Worm (Caenorhabditis elegans): ENCODE data around the gene fbxb-111.

fbxb-111 gene

DNA sequence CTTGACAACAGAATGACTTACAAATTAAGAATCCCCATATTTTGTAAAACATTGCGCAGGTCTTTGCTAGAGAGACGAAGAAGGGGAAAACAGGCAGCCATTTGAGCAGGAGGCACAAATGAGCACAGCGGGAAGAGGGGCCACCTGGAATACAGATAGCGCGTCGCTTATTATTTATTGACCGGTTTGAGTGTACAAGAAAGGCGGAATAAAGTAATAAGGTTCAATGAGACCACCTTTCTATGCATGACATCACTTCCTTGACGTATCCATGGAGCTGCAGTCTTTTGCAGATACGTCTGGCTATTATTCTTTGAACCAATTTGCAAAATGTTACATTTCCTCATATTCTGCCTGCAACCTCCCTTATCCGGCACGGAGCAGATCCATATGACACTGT lies at the start of gene fbxb-111:
fbxb-111 (minus strand) TSS at position 101 of the 400 bp plus-strand sequence.
- TF ChIP-seq ref-1 (GFP tag; conservative IDR thresholded peaks at IDR 0.05) = no peak
- no peak for TF ChIP-seq ztf-23 (GFP tag; IDR thresholded peaks at IDR 0.05)
- TF ChIP-seq flt-1 (GFP tag; IDR thresholded peaks at IDR 0.05) = no peak
- TF ChIP-seq T22C8.4 (GFP tag; IDR thresholded peaks at IDR 0.05) = no peak
- TF ChIP-seq ztf-29 (GFP tag; IDR thresholded peaks at IDR 0.05) = no peak
- no peak for TF ChIP-seq tab-1 (GFP tag; IDR thresholded peaks at IDR 0.05)
- TF ChIP-seq klf-2 (GFP tag; conservative IDR thresholded peaks at IDR 0.05) = no peak
- TF ChIP-seq cog-1 (tag; optimal IDR thresholded peaks at IDR 0.05) = no peak
- TF ChIP-seq med-1 (GFP tag; optimal IDR thresholded peaks at IDR 0.05; ENCODE audit: insufficient read depth) = no peak

ce11 chrII:2824169-2824568 lies 49.4 kb upstream of the fbxb-111 start, which contains the start of the genes K12H6.4 and K12H6.9:
Gene K12H6.4, minus strand, starts transcription at chrII:2824269.
Gene K12H6.9, plus strand, starts transcription at chrII:2824404.
- TF ChIP-seq ref-1 (GFP tag; conservative IDR thresholded peaks at IDR 0.05) (no peak), ztf-29 (GFP tag; IDR thresholded peaks at IDR 0.05) (no peak), tab-1 (GFP tag; IDR thresholded peaks at IDR 0.05) (no peak), cog-1 (tag; optimal IDR thresholded peaks at IDR 0.05) (no peak)

DNA sequence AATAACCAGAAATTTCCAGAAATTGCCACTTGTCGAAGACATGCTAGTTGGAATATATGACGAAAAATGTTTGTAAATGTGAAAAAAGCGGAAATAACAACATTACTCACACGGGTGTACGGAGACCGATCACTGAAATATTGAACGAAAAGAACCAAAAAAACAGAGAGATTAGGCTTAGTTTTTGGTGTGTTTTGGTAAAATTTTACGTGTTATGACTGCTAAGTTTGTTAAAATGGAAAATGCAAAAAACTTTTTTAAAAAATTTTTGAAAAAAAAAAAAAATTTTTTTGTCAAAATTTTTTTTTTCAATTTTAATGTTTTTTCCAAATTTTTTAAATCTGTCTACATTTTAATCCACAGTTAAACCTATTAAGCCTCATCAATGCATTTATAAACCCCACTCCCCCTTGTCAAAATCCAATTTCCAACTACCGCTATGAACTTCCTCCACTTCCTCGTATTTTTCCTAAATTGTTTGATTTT lies 47.7 kb upstream of the fbxb-111 start, which contains the start of the genes fut-4 and K12H6.10:
fut-4 (minus strand) TSS at position 101 of the 486 bp plus-strand sequence.
K12H6.10 (plus strand) TSS at position 436 of the 486 bp plus-strand sequence.
- no peak for TF ChIP-seq ztf-23 (GFP tag; IDR thresholded peaks at IDR 0.05)
- TF ChIP-seq flt-1 (GFP tag; IDR thresholded peaks at IDR 0.05) = no peak
- no peak for TF ChIP-seq ztf-29 (GFP tag; IDR thresholded peaks at IDR 0.05)
- TF ChIP-seq T22C8.4 (GFP tag; IDR thresholded peaks at IDR 0.05) = no peak
- TF ChIP-seq med-1 (GFP tag; optimal IDR thresholded peaks at IDR 0.05; ENCODE audit: insufficient read depth) = no peak
- no peak for TF ChIP-seq tab-1 (GFP tag; IDR thresholded peaks at IDR 0.05)
- TF ChIP-seq klf-2 (GFP tag; conservative IDR thresholded peaks at IDR 0.05) = no peak
- TF ChIP-seq cog-1 (tag; optimal IDR thresholded peaks at IDR 0.05) = no peak
- TF ChIP-seq ref-1 (GFP tag; conservative IDR thresholded peaks at IDR 0.05) = no peak

DNA sequence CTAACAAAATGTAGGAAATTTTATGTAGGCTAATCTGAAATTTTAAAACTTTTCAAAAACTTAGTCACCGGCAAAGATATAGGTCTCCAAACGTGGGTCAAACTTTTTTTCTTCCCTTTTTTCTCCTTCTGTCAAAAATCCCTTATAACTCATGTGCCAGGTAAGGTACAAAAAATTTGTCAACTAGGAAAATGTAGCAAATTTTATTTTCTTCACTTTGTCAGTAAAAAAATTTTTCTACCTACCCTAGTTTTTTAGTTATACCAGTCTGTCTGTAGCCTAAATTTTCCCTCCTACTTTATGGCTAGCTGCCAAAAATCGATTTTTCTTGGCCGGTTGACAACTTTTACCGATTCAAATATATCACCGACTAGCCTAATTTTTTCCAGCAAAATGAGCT lies 41.9 kb upstream of the fbxb-111 start, which contains the start of gene set-13:
set-13 (plus strand) TSS at position 301 of the 400 bp plus-strand sequence.
- no peak for TF ChIP-seq ref-1 (GFP tag; conservative IDR thresholded peaks at IDR 0.05)

ce11 chrII:2815444-2815843 lies 40.6 kb upstream of the fbxb-111 start, which contains the start of gene K12H6.2:
Gene K12H6.2, minus strand, starts transcription at chrII:2815544.
- TF ChIP-seq med-1 (GFP tag; optimal IDR thresholded peaks at IDR 0.05; ENCODE audit: insufficient read depth) (no peak), ztf-29 (GFP tag; IDR thresholded peaks at IDR 0.05) (no peak), klf-2 (GFP tag; conservative IDR thresholded peaks at IDR 0.05) (no peak), flt-1 (GFP tag; IDR thresholded peaks at IDR 0.05) (no peak), T22C8.4 (GFP tag; IDR thresholded peaks at IDR 0.05) (no peak), cog-1 (tag; optimal IDR thresholded peaks at IDR 0.05) (no peak), tab-1 (GFP tag; IDR thresholded peaks at IDR 0.05) (no peak), ref-1 (GFP tag; conservative IDR thresholded peaks at IDR 0.05) (no peak), ztf-23 (GFP tag; IDR thresholded peaks at IDR 0.05) (no peak)

ce11 chrII:2815017-2815416 lies 40.2 kb upstream of the fbxb-111 start:
- TF ChIP-seq klf-2 (GFP tag; conservative IDR thresholded peaks at IDR 0.05) = no peak

ce11 chrII:2807674-2808206 lies 32.9 kb upstream of the fbxb-111 start, which contains the start of gene K12H6.12:
Gene K12H6.12, plus strand, starts transcription at chrII:2808156.
- TF ChIP-seq flt-1 (GFP tag; IDR thresholded peaks at IDR 0.05) (no peak), cog-1 (tag; optimal IDR thresholded peaks at IDR 0.05) (no peak), klf-2 (GFP tag; conservative IDR thresholded peaks at IDR 0.05) (no peak), tab-1 (GFP tag; IDR thresholded peaks at IDR 0.05) (no peak), T22C8.4 (GFP tag; IDR thresholded peaks at IDR 0.05) (no peak), ztf-29 (GFP tag; IDR thresholded peaks at IDR 0.05) (no peak)

DNA sequence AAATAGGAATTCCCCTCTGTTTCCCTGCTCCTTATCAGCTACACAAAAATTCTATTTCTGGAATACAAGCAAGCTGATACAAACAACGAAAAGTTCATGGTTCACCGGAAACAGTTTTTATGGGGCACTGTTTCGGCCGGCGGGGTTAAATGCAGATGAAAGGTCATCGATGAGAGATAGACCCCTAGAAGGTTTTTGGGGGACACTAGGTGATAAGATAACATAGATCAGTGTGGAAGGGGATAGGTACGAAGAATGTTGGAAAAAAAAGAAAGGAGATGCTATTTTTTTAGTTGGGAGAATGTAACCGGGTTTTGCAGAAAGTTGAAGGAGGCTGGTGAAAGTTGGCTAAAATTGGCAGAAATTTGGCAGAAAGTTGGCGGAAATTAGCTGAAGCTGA lies 30.8 kb upstream of the fbxb-111 start:
- TF ChIP-seq tab-1 (GFP tag; IDR thresholded peaks at IDR 0.05) (no peak), ztf-29 (GFP tag; IDR thresholded peaks at IDR 0.05) (no peak), cog-1 (tag; optimal IDR thresholded peaks at IDR 0.05) (no peak), ztf-23 (GFP tag; IDR thresholded peaks at IDR 0.05) (no peak), T22C8.4 (GFP tag; IDR thresholded peaks at IDR 0.05) (no peak), klf-2 (GFP tag; conservative IDR thresholded peaks at IDR 0.05) (no peak), ref-1 (GFP tag; conservative IDR thresholded peaks at IDR 0.05) (no peak), med-1 (GFP tag; optimal IDR thresholded peaks at IDR 0.05; ENCODE audit: insufficient read depth) (no peak), flt-1 (GFP tag; IDR thresholded peaks at IDR 0.05) (no peak)

ce11 chrII:2804949-2805348 lies 30.1 kb upstream of the fbxb-111 start:
- TF ChIP-seq ztf-23 (GFP tag; IDR thresholded peaks at IDR 0.05) (no peak), med-1 (GFP tag; optimal IDR thresholded peaks at IDR 0.05; ENCODE audit: insufficient read depth) (no peak), ztf-29 (GFP tag; IDR thresholded peaks at IDR 0.05) (no peak), flt-1 (GFP tag; IDR thresholded peaks at IDR 0.05) (no peak), ref-1 (GFP tag; conservative IDR thresholded peaks at IDR 0.05) (no peak), tab-1 (GFP tag; IDR thresholded peaks at IDR 0.05) (no peak), klf-2 (GFP tag; conservative IDR thresholded peaks at IDR 0.05) (no peak), T22C8.4 (GFP tag; IDR thresholded peaks at IDR 0.05) (no peak), cog-1 (tag; optimal IDR thresholded peaks at IDR 0.05) (no peak)

- TF ChIP-seq T22C8.4 (GFP tag; IDR thresholded peaks at IDR 0.05) (no peak), tab-1 (GFP tag; IDR thresholded peaks at IDR 0.05) (no peak), ztf-29 (GFP tag; IDR thresholded peaks at IDR 0.05) (no peak), ztf-23 (GFP tag; IDR thresholded peaks at IDR 0.05) (no peak), ref-1 (GFP tag; conservative IDR thresholded peaks at IDR 0.05) (no peak), flt-1 (GFP tag; IDR thresholded peaks at IDR 0.05) (no peak), klf-2 (GFP tag; conservative IDR thresholded peaks at IDR 0.05) (no peak), med-1 (GFP tag; optimal IDR thresholded peaks at IDR 0.05; ENCODE audit: insufficient read depth) (no peak)
These were observed 29.4 kb upstream of the fbxb-111 start for ce11 chrII:2804245-2804644.

Data from whole organism, midembryonic.